In genomic region chrX:7324816-7325246, dm6 we compare ENCODE assay signal across 6 fruit fly cellular contexts.
TF ChIP-seq lines count a peak whose summit lies in the region.

No protein-coding gene starts in this region.

- peak; percentile 68 for TF ChIP-seq CTCF in whole organism, embryonic (GFP tag; optimal IDR thresholded peaks at IDR 0.05; lab: Kevin White, UChicago)

TF ChIP-seq in whole organism, 6 proteins besides CTCF, POLR2A, EP300 and RAD21:
- no peak for TF ChIP-seq pan (optimal IDR thresholded peaks at IDR 0.05; lab: Kevin White, UChicago)
- TF ChIP-seq CG8478 (optimal IDR thresholded peaks at IDR 0.05; lab: Kevin White, UChicago) = peak; percentile 16

TF ChIP-seq in whole organism, adult, 20 proteins besides CTCF, POLR2A, EP300 and RAD21 (continues in another document):
- peak; percentile 2 for TF ChIP-seq ovo (GFP tag; optimal IDR thresholded peaks at IDR 0.05; lab: Kevin White, UChicago)
- no peak for TF ChIP-seq cnc (optimal IDR thresholded peaks at IDR 0.05; lab: Kevin White, UChicago)
- no peak for TF ChIP-seq kay (GFP tag; lab: Kevin White, UChicago; ENCODE audit: borderline replicate concordance)
- no peak for TF ChIP-seq cic (GFP tag; optimal IDR thresholded peaks at IDR 0.05; lab: Kevin White, UChicago)
- peak; percentile 34 for TF ChIP-seq toe (GFP tag; optimal IDR thresholded peaks at IDR 0.05; lab: Kevin White, UChicago)
- TF ChIP-seq CG7045 (GFP tag; optimal IDR thresholded peaks at IDR 0.05; lab: Kevin White, UChicago) = peak; percentile 72
- TF ChIP-seq CG1620 (GFP tag; optimal IDR thresholded peaks at IDR 0.05; lab: Kevin White, UChicago) = peak; percentile 58
- peak; percentile 89 for TF ChIP-seq CG14711 (tag; optimal IDR thresholded peaks at IDR 0.05; lab: Kevin White, UChicago)
- TF ChIP-seq Crg-1 (GFP tag; optimal IDR thresholded peaks at IDR 0.05; lab: Kevin White, UChicago) = peak; percentile 51
- peak; percentile 49 for TF ChIP-seq Mnt (GFP tag; optimal IDR thresholded peaks at IDR 0.05; lab: Kevin White, UChicago)
- peak; percentile 93 for TF ChIP-seq tj (GFP tag; optimal IDR thresholded peaks at IDR 0.05; lab: Kevin White, UChicago)
- TF ChIP-seq CG7101 (tag; optimal IDR thresholded peaks at IDR 0.05; lab: Kevin White, UChicago) = peak; percentile 93
- peak; percentile 6 for TF ChIP-seq Clk (GFP tag; optimal IDR thresholded peaks at IDR 0.05; lab: Kevin White, UChicago)
- TF ChIP-seq CG33017 (tag; optimal IDR thresholded peaks at IDR 0.05; lab: Kevin White, UChicago) = peak; percentile 88
- TF ChIP-seq bab1 (GFP tag; optimal IDR thresholded peaks at IDR 0.05; lab: Kevin White, UChicago) = peak; percentile 98
- TF ChIP-seq CG11617 (GFP tag; optimal IDR thresholded peaks at IDR 0.05; lab: Kevin White, UChicago) = peak; percentile 77
- peak; percentile 34 for TF ChIP-seq CG12768 (GFP tag; optimal IDR thresholded peaks at IDR 0.05; lab: Kevin White, UChicago)
- peak; percentile 67 for TF ChIP-seq Hr96 (GFP tag; optimal IDR thresholded peaks at IDR 0.05; lab: Kevin White, UChicago)

TF ChIP-seq in whole organism, embryonic, 481 proteins besides CTCF, POLR2A, EP300 and RAD21 (continues in another document):
- peak; percentile 65 for TF ChIP-seq CG16779 (GFP tag; IDR thresholded peaks at IDR 0.05; lab: Robert Waterston, UW)
- peak; percentile 96 for TF ChIP-seq Lhr (GFP tag; optimal IDR thresholded peaks at IDR 0.05; lab: Kevin White, UChicago)
- TF ChIP-seq CG16863 (GFP tag; optimal IDR thresholded peaks at IDR 0.05; lab: Kevin White, UChicago) = peak; percentile 79
- peak; percentile 13 for TF ChIP-seq ash1 (GFP tag; optimal IDR thresholded peaks at IDR 0.05; lab: Kevin White, UChicago)
- TF ChIP-seq HLH54F (GFP tag; optimal IDR thresholded peaks at IDR 0.05; lab: Kevin White, UChicago) = peak; percentile 73
- peak; percentile 98 for TF ChIP-seq Drgx (GFP tag; IDR thresholded peaks at IDR 0.05; lab: Robert Waterston, UW)
- TF ChIP-seq otp (GFP tag; IDR thresholded peaks at IDR 0.05; lab: Robert Waterston, UW) = peak; percentile 96
- peak; percentile 94 for TF ChIP-seq Ets65A (GFP tag; lab: Kevin White, UChicago)
- TF ChIP-seq twi (tag; optimal IDR thresholded peaks at IDR 0.05; lab: Kevin White, UChicago) = peak; percentile 96
- peak; percentile 87 for TF ChIP-seq klu (GFP tag; IDR thresholded peaks at IDR 0.05; lab: Robert Waterston, UW)
- no peak for TF ChIP-seq Lpt (GFP tag; optimal IDR thresholded peaks at IDR 0.05; lab: Kevin White, UChicago)
- peak; percentile 95 for TF ChIP-seq Xbp1 (GFP tag; optimal IDR thresholded peaks at IDR 0.05; lab: Kevin White, UChicago)
- TF ChIP-seq CG4707 (GFP tag; optimal IDR thresholded peaks at IDR 0.05; lab: Kevin White, UChicago) = peak; percentile 98
- TF ChIP-seq Aef1 (GFP tag; IDR thresholded peaks at IDR 0.05; lab: Robert Waterston, UW) = peak; percentile 91
- peak; percentile 99 for TF ChIP-seq vvl (GFP tag; IDR thresholded peaks at IDR 0.05; lab: Robert Waterston, UW)
- peak; percentile 98 for TF ChIP-seq CG17361 (GFP tag; IDR thresholded peaks at IDR 0.05; lab: Robert Waterston, UW)
- TF ChIP-seq peb (GFP tag; IDR thresholded peaks at IDR 0.05; lab: Robert Waterston, UW) = peak; percentile 87
- peak; percentile 95 for TF ChIP-seq ac (GFP tag; optimal IDR thresholded peaks at IDR 0.05; lab: Kevin White, UChicago)
- TF ChIP-seq CG3163 (GFP tag; optimal IDR thresholded peaks at IDR 0.05; lab: Kevin White, UChicago) = no peak

TF ChIP-seq in whole organism, prepupa, 60 proteins besides CTCF, POLR2A, EP300 and RAD21 (continues in another document):
- peak; percentile 97 for TF ChIP-seq topi (GFP tag; optimal IDR thresholded peaks at IDR 0.05; lab: Kevin White, UChicago)
- peak; percentile 97 for TF ChIP-seq CG10631 (GFP tag; optimal IDR thresholded peaks at IDR 0.05; lab: Kevin White, UChicago)
- peak; percentile 96 for TF ChIP-seq CG1621 (tag; optimal IDR thresholded peaks at IDR 0.05; lab: Kevin White, UChicago)
- TF ChIP-seq vri (GFP tag; optimal IDR thresholded peaks at IDR 0.05; lab: Kevin White, UChicago) = peak; percentile 94
- peak; percentile 92 for TF ChIP-seq fd85E (GFP tag; optimal IDR thresholded peaks at IDR 0.05; lab: Kevin White, UChicago)
- TF ChIP-seq acj6 (GFP tag; optimal IDR thresholded peaks at IDR 0.05; lab: Kevin White, UChicago) = peak; percentile 97
- TF ChIP-seq dsx (GFP tag; optimal IDR thresholded peaks at IDR 0.05; lab: Kevin White, UChicago; ENCODE audit: poor library complexity, severe bottlenecking) = peak; percentile 98
- TF ChIP-seq fd59A (GFP tag; optimal IDR thresholded peaks at IDR 0.05; lab: Kevin White, UChicago) = peak; percentile 96
- peak; percentile 98 to 99 for TF ChIP-seq ss (GFP tag; optimal IDR thresholded peaks at IDR 0.05; lab: Kevin White, UChicago)
- TF ChIP-seq CG31627 (GFP tag; optimal IDR thresholded peaks at IDR 0.05; lab: Kevin White, UChicago) = peak; percentile 91
- peak; percentile 97 for TF ChIP-seq Met (GFP tag; optimal IDR thresholded peaks at IDR 0.05; lab: Kevin White, UChicago)
- peak; percentile 93 for TF ChIP-seq Sox15 (GFP tag; optimal IDR thresholded peaks at IDR 0.05; lab: Kevin White, UChicago)
- peak; percentile 99 for TF ChIP-seq svp (GFP tag; lab: Kevin White, UChicago)
- TF ChIP-seq dac (GFP tag; optimal IDR thresholded peaks at IDR 0.05; lab: Kevin White, UChicago) = peak; percentile 86
- peak; percentile 97 for TF ChIP-seq achi (GFP tag; optimal IDR thresholded peaks at IDR 0.05; lab: Kevin White, UChicago)
- peak; percentile 97 for TF ChIP-seq CG9139 (GFP tag; optimal IDR thresholded peaks at IDR 0.05; lab: Kevin White, UChicago)
- peak; percentile 98 for TF ChIP-seq CG3032 (tag; optimal IDR thresholded peaks at IDR 0.05; lab: Kevin White, UChicago)
- peak; percentile 96 for TF ChIP-seq CG11762 (GFP tag; optimal IDR thresholded peaks at IDR 0.05; lab: Kevin White, UChicago; ENCODE audit: insufficient read depth)

TF ChIP-seq in whole organism, pupa, 21 proteins besides CTCF, POLR2A, EP300 and RAD21 (continues in another document):
- TF ChIP-seq Pif1A (GFP tag; optimal IDR thresholded peaks at IDR 0.05; lab: Kevin White, UChicago) (peak; percentile 95), Snoo (tag; optimal IDR thresholded peaks at IDR 0.05; lab: Kevin White, UChicago) (peak; percentile 96), fd96Ca (GFP tag; IDR thresholded peaks at IDR 0.05; lab: Robert Waterston, UW) (peak; percentile 89), CG4496 (GFP tag; IDR thresholded peaks at IDR 0.05; lab: Robert Waterston, UW) (peak; percentile 98), CG10348 (GFP tag; IDR thresholded peaks at IDR 0.05; lab: Robert Waterston, UW) (peak; percentile 79), CG9948 (tag; optimal IDR thresholded peaks at IDR 0.05; lab: Kevin White, UChicago) (peak; percentile 98), CG17806 (tag; optimal IDR thresholded peaks at IDR 0.05; lab: Kevin White, UChicago) (peak; percentile 99), Ets98B (GFP tag; IDR thresholded peaks at IDR 0.05; lab: Robert Waterston, UW) (peak; percentile 97), gl (tag; optimal IDR thresholded peaks at IDR 0.05; lab: Kevin White, UChicago) (peak; percentile 95), D1 (tag; optimal IDR thresholded peaks at IDR 0.05; lab: Kevin White, UChicago) (peak; percentile 96), CG34367 (tag; optimal IDR thresholded peaks at IDR 0.05; lab: Kevin White, UChicago) (peak; percentile 98), CG12605 (GFP tag; IDR thresholded peaks at IDR 0.05; lab: Robert Waterston, UW) (peak; percentile 98), CG14655 (GFP tag; optimal IDR thresholded peaks at IDR 0.05; lab: Kevin White, UChicago) (peak; percentile 98), Pif1B (GFP tag; optimal IDR thresholded peaks at IDR 0.05; lab: Kevin White, UChicago) (peak; percentile 96), CG13204 (GFP tag; optimal IDR thresholded peaks at IDR 0.05; lab: Kevin White, UChicago) (peak; percentile 95), CG8301 (tag; optimal IDR thresholded peaks at IDR 0.05; lab: Kevin White, UChicago) (peak; percentile 98), CG15710 (tag; optimal IDR thresholded peaks at IDR 0.05; lab: Kevin White, UChicago) (peak; percentile 98), CG32121 (GFP tag; IDR thresholded peaks at IDR 0.05; lab: Robert Waterston, UW) (peak; percentile 98), rn (GFP tag; IDR thresholded peaks at IDR 0.05; lab: Robert Waterston, UW) (peak; percentile 90), EcR (GFP tag; optimal IDR thresholded peaks at IDR 0.05; lab: Kevin White, UChicago) (peak; percentile 70)

TF ChIP-seq in whole organism, wandering third instar larva, 38 proteins besides CTCF, POLR2A, EP300 and RAD21 (continues in another document):
- TF ChIP-seq tai (GFP tag; optimal IDR thresholded peaks at IDR 0.05; lab: Kevin White, UChicago) (peak; percentile 89), Hnf4 (GFP tag; optimal IDR thresholded peaks at IDR 0.05; lab: Kevin White, UChicago) (peak; percentile 92), OdsH (GFP tag; optimal IDR thresholded peaks at IDR 0.05; lab: Kevin White, UChicago) (peak; percentile 97), ey (GFP tag; optimal IDR thresholded peaks at IDR 0.05; lab: Kevin White, UChicago) (peak; percentile 93), Mio (GFP tag; optimal IDR thresholded peaks at IDR 0.05; lab: Kevin White, UChicago) (no peak), Rel (GFP tag; optimal IDR thresholded peaks at IDR 0.05; lab: Kevin White, UChicago) (peak; percentile 93), Rel (tag; optimal IDR thresholded peaks at IDR 0.05; lab: Kevin White, UChicago) (peak; percentile 87), br (GFP tag; optimal IDR thresholded peaks at IDR 0.05; lab: Kevin White, UChicago) (peak; percentile 89), Dfd (GFP tag; optimal IDR thresholded peaks at IDR 0.05; lab: Kevin White, UChicago) (no peak), N (GFP tag; optimal IDR thresholded peaks at IDR 0.05; lab: Kevin White, UChicago) (no peak), Hr78 (GFP tag; optimal IDR thresholded peaks at IDR 0.05; lab: Kevin White, UChicago) (no peak), h (GFP tag; optimal IDR thresholded peaks at IDR 0.05; lab: Kevin White, UChicago) (peak; percentile 97), rgr (GFP tag; optimal IDR thresholded peaks at IDR 0.05; lab: Kevin White, UChicago) (peak; percentile 97), GATAd (GFP tag; optimal IDR thresholded peaks at IDR 0.05; lab: Kevin White, UChicago) (peak; percentile 82), Jra (GFP tag; optimal IDR thresholded peaks at IDR 0.05; lab: Kevin White, UChicago) (peak; percentile 81), Sp1 (GFP tag; optimal IDR thresholded peaks at IDR 0.05; lab: Kevin White, UChicago) (peak; percentile 98), CG32264 (GFP tag; optimal IDR thresholded peaks at IDR 0.05; lab: Kevin White, UChicago) (peak; percentile 67), dl (GFP tag; optimal IDR thresholded peaks at IDR 0.05; lab: Kevin White, UChicago; ENCODE audit: insufficient read depth in 1 of 2, partially characterized antibody in 2 of 2) (no peak), lola (GFP tag; optimal IDR thresholded peaks at IDR 0.05; lab: Kevin White, UChicago) (no peak), psq (GFP tag; optimal IDR thresholded peaks at IDR 0.05; lab: Kevin White, UChicago) (peak; percentile 93), CrebA (GFP tag; optimal IDR thresholded peaks at IDR 0.05; lab: Kevin White, UChicago; ENCODE audit: borderline replicate concordance) (no peak), Dif (GFP tag; optimal IDR thresholded peaks at IDR 0.05; lab: Kevin White, UChicago; ENCODE audit: partially characterized antibody) (no peak), foxo (GFP tag; optimal IDR thresholded peaks at IDR 0.05; lab: Kevin White, UChicago) (peak in 1 of 2 experiments; percentile 98)
